Worm (Caenorhabditis elegans): ENCODE data around the gene T13C2.7.

ce11 chrII:6776418-6777034 lies 2.7 kb upstream of the T13C2.7 start, which contains the start of gene ssup-72:
- TF ChIP-seq zag-1 (tag; optimal IDR thresholded peaks at IDR 0.05) (no peak), rnt-1 (tag; optimal IDR thresholded peaks at IDR 0.05) (peak; percentile 96), ets-5 (GFP tag; IDR thresholded peaks at IDR 0.05) (no peak), mep-1 (tag; optimal IDR thresholded peaks at IDR 0.05) (peak; percentile 84)

All from whole organism, L1 larva.